Fruit fly (Drosophila melanogaster): ENCODE measurements around the gene CG17944.

DNA sequence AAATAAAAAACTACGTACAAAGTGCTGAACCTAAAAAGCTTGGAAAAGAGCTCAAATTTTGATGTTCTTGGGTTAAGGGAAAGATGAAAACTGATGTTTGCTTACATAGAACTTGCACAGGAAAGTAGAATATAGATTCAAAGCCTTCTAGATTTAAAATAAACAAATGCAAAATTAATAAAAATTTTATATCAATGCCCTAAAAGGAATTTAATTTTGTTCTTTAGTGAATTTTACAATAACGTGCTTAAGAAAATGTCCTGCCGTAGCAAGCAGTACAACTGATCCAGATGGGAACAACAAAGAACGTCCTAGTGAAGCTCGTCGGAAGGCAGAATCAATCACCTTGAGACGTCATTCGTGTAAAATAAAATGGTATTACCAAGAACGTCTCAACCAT is 1.8 kb upstream of the CG17944 start, which contains the start of gene Mst84Dd:
- TF ChIP-seq pdm3 (GFP tag; optimal IDR thresholded peaks at IDR 0.05) (no peak), Lpt (GFP tag; optimal IDR thresholded peaks at IDR 0.05) (no peak), CG31627 (GFP tag; optimal IDR thresholded peaks at IDR 0.05) (no peak), CG8319 (GFP tag; optimal IDR thresholded peaks at IDR 0.05) (no peak), Eip78C (GFP tag) (no peak), Sox102F (GFP tag; optimal IDR thresholded peaks at IDR 0.05) (no peak), CG10631 (GFP tag; optimal IDR thresholded peaks at IDR 0.05) (no peak), ss (GFP tag; optimal IDR thresholded peaks at IDR 0.05) (no peak), lz (GFP tag; optimal IDR thresholded peaks at IDR 0.05) (no peak), CG4318 (GFP tag; optimal IDR thresholded peaks at IDR 0.05) (no peak), Met (GFP tag; optimal IDR thresholded peaks at IDR 0.05) (no peak), fkh (GFP tag; optimal IDR thresholded peaks at IDR 0.05) (no peak), fd59A (GFP tag; optimal IDR thresholded peaks at IDR 0.05) (no peak)

Measured in whole organism, prepupa.